Worm (Caenorhabditis elegans): ENCODE results near the gene fli-1.

DNA sequence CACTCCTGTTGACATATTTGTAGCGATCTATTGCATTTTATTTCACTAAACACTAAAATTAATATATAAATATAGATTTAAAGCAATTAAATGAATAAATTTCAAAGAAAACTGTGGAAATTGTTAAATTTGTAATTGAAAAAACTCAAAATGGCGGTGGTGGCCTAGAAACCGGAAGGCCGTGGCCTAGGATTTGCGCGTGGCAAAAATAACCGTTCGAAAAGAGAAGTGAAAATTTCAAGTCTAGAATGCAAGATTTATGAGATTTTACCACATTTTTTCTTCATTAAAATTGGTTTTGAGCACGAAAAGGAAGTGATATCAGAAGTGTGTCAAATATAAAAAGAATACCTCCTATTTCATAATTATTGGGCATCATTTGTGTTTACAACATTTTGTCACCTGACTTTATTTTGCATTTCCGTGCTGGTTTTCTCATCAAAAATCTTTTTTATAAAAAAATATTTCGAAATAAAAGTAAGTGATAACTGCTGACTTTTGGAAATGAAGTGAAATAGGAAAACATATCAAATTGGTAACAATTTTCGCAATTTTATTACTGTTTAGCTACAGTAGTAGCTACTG, at the start of gene fli-1:
- TF ChIP-seq T22C8.4 (GFP tag; IDR thresholded peaks at IDR 0.05) (no peak), tab-1 (GFP tag; IDR thresholded peaks at IDR 0.05) (no peak), ztf-23 (GFP tag; IDR thresholded peaks at IDR 0.05) (no peak), ref-1 (GFP tag; conservative IDR thresholded peaks at IDR 0.05) (no peak), klf-2 (GFP tag; conservative IDR thresholded peaks at IDR 0.05) (no peak), flt-1 (GFP tag; IDR thresholded peaks at IDR 0.05) (no peak), cog-1 (tag; optimal IDR thresholded peaks at IDR 0.05) (no peak), med-1 (GFP tag; optimal IDR thresholded peaks at IDR 0.05; ENCODE audit: insufficient read depth) (no peak)
